Worm (Caenorhabditis elegans): Measurements from ENCODE around the gene sym-2.

sym-2 gene

DNA sequence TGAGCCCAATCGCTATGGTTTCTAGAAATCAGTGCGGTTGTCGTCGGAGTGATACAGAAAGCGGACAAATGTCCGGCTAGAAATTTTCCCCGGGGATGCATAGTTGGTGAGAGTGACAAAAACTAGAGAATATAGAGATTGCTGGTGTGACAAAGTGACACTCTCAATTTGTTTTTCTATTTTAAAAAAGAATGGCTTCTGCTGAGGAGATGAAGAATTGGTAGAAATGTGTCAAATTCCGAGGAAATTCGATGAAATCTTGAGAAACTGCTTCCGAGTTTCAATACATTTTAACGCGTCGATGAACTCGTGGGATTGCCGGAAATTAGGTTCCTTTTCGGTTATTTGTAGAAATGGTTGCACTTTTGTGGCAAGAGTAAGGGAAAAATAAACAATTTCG, 5.9 kb upstream of the sym-2 start, which contains the start of gene twk-4:
Gene twk-4, minus strand, starts transcription at position 101 of the 400 bp plus-strand sequence.
- TF ChIP-seq sox-2 (GFP tag; IDR thresholded peaks at IDR 0.05) (no peak), elt-2 (tag; optimal IDR thresholded peaks at IDR 0.05) (no peak), hlh-15 (tag; optimal IDR thresholded peaks at IDR 0.05) (no peak), sox-4 (tag; optimal IDR thresholded peaks at IDR 0.05) (no peak), ceh-31 (tag; optimal IDR thresholded peaks at IDR 0.05) (no peak), ceh-6 (GFP tag; optimal IDR thresholded peaks at IDR 0.05) (no peak), madf-2 (tag; optimal IDR thresholded peaks at IDR 0.05) (no peak), odd-2 (tag; optimal IDR thresholded peaks at IDR 0.05) (no peak)

ce11 chrII:9190513-9191099, 2.3 kb upstream of the sym-2 start:
- no peak for TF ChIP-seq pqm-1 (tag; optimal IDR thresholded peaks at IDR 0.05)
- TF ChIP-seq sox-2 (GFP tag; IDR thresholded peaks at IDR 0.05): no peak
- TF ChIP-seq syd-9 (tag; optimal IDR thresholded peaks at IDR 0.05): no peak
- no peak for TF ChIP-seq ceh-9 (tag; optimal IDR thresholded peaks at IDR 0.05)
- TF ChIP-seq ceh-2 (tag; optimal IDR thresholded peaks at IDR 0.05): no peak
- no peak for TF ChIP-seq K09A11.1 (tag; optimal IDR thresholded peaks at IDR 0.05; ENCODE audit: insufficient read depth)

ce11 chrII:9189648-9190047, 1.4 kb upstream of the sym-2 start:
- TF ChIP-seq unc-86 (tag; optimal IDR thresholded peaks at IDR 0.05) (no peak), gmeb-2 (tag; optimal IDR thresholded peaks at IDR 0.05) (no peak), ceh-19 (GFP tag; optimal IDR thresholded peaks at IDR 0.05) (no peak), fkh-6 (tag; optimal IDR thresholded peaks at IDR 0.05) (no peak), dve-1 (tag; optimal IDR thresholded peaks at IDR 0.05) (no peak), pat-9 (tag; optimal IDR thresholded peaks at IDR 0.05) (no peak)

- TF ChIP-seq pat-9 (tag; optimal IDR thresholded peaks at IDR 0.05) (no peak), ceh-34 (tag; optimal IDR thresholded peaks at IDR 0.05) (no peak), ceh-30 (tag; optimal IDR thresholded peaks at IDR 0.05) (no peak), elt-2 (tag; optimal IDR thresholded peaks at IDR 0.05) (no peak), pag-3 (tag; optimal IDR thresholded peaks at IDR 0.05; ENCODE audit: borderline replicate concordance) (no peak), elt-4 (tag; optimal IDR thresholded peaks at IDR 0.05) (no peak), odd-2 (tag; optimal IDR thresholded peaks at IDR 0.05) (no peak), ets-4 (tag; optimal IDR thresholded peaks at IDR 0.05) (no peak)
Measured at ce11 chrII:9185915-9186314, 2.4 kb downstream of the sym-2 start.

ce11 chrII:9181155-9181554, 7.1 kb downstream of the sym-2 start:
- TF ChIP-seq hlh-15 (tag; optimal IDR thresholded peaks at IDR 0.05) (no peak), elt-2 (tag; optimal IDR thresholded peaks at IDR 0.05) (peak; percentile 62)

ce11 chrII:9178811-9179210, 9.5 kb downstream of the sym-2 start:
- TF ChIP-seq pat-9 (tag; optimal IDR thresholded peaks at IDR 0.05) (no peak), dve-1 (tag; optimal IDR thresholded peaks at IDR 0.05) (no peak), elt-4 (tag; optimal IDR thresholded peaks at IDR 0.05) (no peak), che-1 (tag; optimal IDR thresholded peaks at IDR 0.05) (no peak), pqm-1 (tag; optimal IDR thresholded peaks at IDR 0.05) (no peak), lim-6 (tag; optimal IDR thresholded peaks at IDR 0.05) (no peak)

DNA sequence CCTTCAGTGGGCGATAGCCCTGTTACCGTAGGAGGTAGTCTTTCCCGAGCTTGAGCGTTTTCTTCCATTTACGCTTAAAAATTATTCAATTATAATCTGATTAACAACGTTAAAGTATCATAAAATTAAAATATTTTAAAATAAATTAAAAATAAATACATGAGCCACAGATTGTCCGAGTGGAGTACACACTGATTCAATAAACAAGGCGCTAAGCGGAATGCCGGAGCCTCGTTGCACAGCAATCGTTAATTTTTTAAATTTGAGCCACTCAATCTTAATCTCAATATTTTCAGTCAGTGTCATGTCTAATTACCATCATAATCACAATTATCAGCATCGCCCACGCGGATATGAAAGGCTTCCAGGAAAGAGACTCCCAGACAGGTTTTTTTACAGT, 11.2 kb downstream of the sym-2 start, which contains the start of the genes sec-5 and pir-1:
Gene sec-5, minus strand, starts transcription at position 73 of the 400 bp plus-strand sequence.
Gene pir-1, plus strand, starts transcription at position 221 of the 400 bp plus-strand sequence.
- TF ChIP-seq unc-86 (tag; optimal IDR thresholded peaks at IDR 0.05): no peak
- TF ChIP-seq syd-9 (tag; optimal IDR thresholded peaks at IDR 0.05): no peak
- TF ChIP-seq hlh-15 (tag; optimal IDR thresholded peaks at IDR 0.05): no peak
- TF ChIP-seq unc-42 (tag; optimal IDR thresholded peaks at IDR 0.05): peak; percentile 38

Data from whole organism, late embryonic.